Fruit fly (Drosophila melanogaster) whole organism, embryonic: ENCODE results near the gene trx.

Experiments
- Bgb ChIP-seq: fragments of 200-800 bp; sonication (Bioruptor generic); IDR thresholded peaks from 2 replicates; pipeline ENCODE4 v1.3.6; 2022; ENCODE audit warnings: missing biosample characterization, missing genetic modification characterization; ENCODE audit not compliant: partially characterized antibody
- CG1024 ChIP-seq: fragments of 200-800 bp; sonication (Bioruptor generic); IDR thresholded peaks from 2 replicates; pipeline ENCODE4 v1.3.6; 2022; ENCODE audit warnings: missing biosample characterization, missing genetic modification characterization
- CG10321 ChIP-seq: fragments of 200-800 bp; sonication (Bioruptor generic); IDR thresholded peaks from 2 replicates; pipeline ENCODE4 v1.3.6; 2022; ENCODE audit warnings: missing biosample characterization, missing genetic modification characterization
- CG11398 ChIP-seq: fragments of 200-800 bp; sonication (Bioruptor generic); optimal IDR thresholded peaks from 2 replicates; lab custom pipeline; 2016; ENCODE audit warnings: missing biosample characterization, missing genetic modification characterization
- CG12219 ChIP-seq: fragments of 200-800 bp; sonication (Bioruptor generic); optimal IDR thresholded peaks from 3 replicates; lab custom pipeline; 2018; ENCODE audit warnings: missing biosample characterization, mild to moderate bottlenecking, missing genetic modification characterization
- CG13296 ChIP-seq: fragments of 200-800 bp; sonication (Bioruptor generic); optimal IDR thresholded peaks from 3 replicates; lab custom pipeline; 2018; ENCODE audit warnings: missing biosample characterization, mild to moderate bottlenecking, missing genetic modification characterization
- CG13775 ChIP-seq: fragments of 200-800 bp; sonication (Bioruptor generic); optimal IDR thresholded peaks from 3 replicates; lab custom pipeline; 2017; ENCODE audit warnings: missing biosample characterization, mild to moderate bottlenecking, missing genetic modification characterization
- CG13894 ChIP-seq: fragments of 200-800 bp; sonication (Bioruptor generic); optimal IDR thresholded peaks from 3 replicates; lab custom pipeline; 2018; ENCODE audit warnings: missing biosample characterization, mild to moderate bottlenecking, missing genetic modification characterization, moderate library complexity
- CG1602 ChIP-seq: fragments of 200-800 bp; sonication (Bioruptor generic); optimal IDR thresholded peaks from 3 replicates; lab custom pipeline; 2016; ENCODE audit warnings: missing biosample characterization, missing genetic modification characterization
- CG16813 ChIP-seq: fragments of 200-800 bp; sonication (Bioruptor generic); IDR thresholded peaks from 3 replicates; pipeline ENCODE4 v1.3.6; 2022; ENCODE audit warnings: missing biosample characterization, missing genetic modification characterization; ENCODE audit not compliant: partially characterized antibody
- CG30431 ChIP-seq: fragments of 200-800 bp; sonication (Bioruptor generic); optimal IDR thresholded peaks from 2 replicates; lab custom pipeline; 2017; ENCODE audit warnings: missing biosample characterization, missing genetic modification characterization
- CG4328 ChIP-seq: fragments of 200-800 bp; sonication (Bioruptor generic); optimal IDR thresholded peaks from 3 replicates; lab custom pipeline; 2017; ENCODE audit warnings: missing biosample characterization, missing genetic modification reagents, missing genetic modification characterization
- CG5245 ChIP-seq: fragments of 200-800 bp; sonication (Bioruptor generic); optimal IDR thresholded peaks from 3 replicates; lab custom pipeline; 2016; ENCODE audit warnings: missing biosample characterization, missing genetic modification characterization
- CG6791 ChIP-seq: fragments of 200-800 bp; sonication (Bioruptor generic); IDR thresholded peaks from 3 replicates; pipeline ENCODE4 v1.3.6; 2022; ENCODE audit warnings: missing biosample characterization, missing genetic modification characterization; ENCODE audit not compliant: partially characterized antibody
- CG6854 ChIP-seq: fragments of 200-800 bp; sonication (Bioruptor generic); optimal IDR thresholded peaks from 3 replicates; lab custom pipeline; 2017; ENCODE audit warnings: missing biosample characterization, mild to moderate bottlenecking, missing genetic modification characterization
- CG7745 ChIP-seq: fragments of 200-800 bp; sonication (Bioruptor generic); optimal IDR thresholded peaks from 2 replicates; lab custom pipeline; 2018; ENCODE audit warnings: missing biosample characterization, mild to moderate bottlenecking, missing genetic modification characterization, moderate library complexity
- CG7928 ChIP-seq: fragments of 200-800 bp; sonication (Bioruptor generic); optimal IDR thresholded peaks from 2 replicates; lab custom pipeline; 2017; ENCODE audit warnings: missing biosample characterization, mild to moderate bottlenecking, missing genetic modification characterization
- CG8765 ChIP-seq: fragments of 200-800 bp; sonication (Bioruptor generic); IDR thresholded peaks from 2 replicates; pipeline ENCODE4 v1.3.6; 2022; ENCODE audit warnings: missing biosample characterization, missing genetic modification characterization
- Chrac-16 ChIP-seq: fragments of 200-800 bp; sonication (Bioruptor generic); optimal IDR thresholded peaks from 3 replicates; lab custom pipeline; 2016; ENCODE audit warnings: missing biosample characterization, missing genetic modification characterization
- Dbx ChIP-seq: fragments of 200-800 bp; sonication (Bioruptor generic); IDR thresholded peaks from 3 replicates; pipeline ENCODE4 v1.3.6; 2022; ENCODE audit warnings: missing biosample characterization, missing genetic modification characterization
- Doc2 ChIP-seq: fragments of 200-800 bp; sonication (Bioruptor generic); IDR thresholded peaks from 2 replicates; pipeline ENCODE4 v1.3.6; 2022; ENCODE audit warnings: missing biosample characterization, missing genetic modification characterization
- Doc3 ChIP-seq: fragments of 200-800 bp; sonication (Bioruptor generic); IDR thresholded peaks from 3 replicates; pipeline ENCODE4 v1.3.6; 2022; ENCODE audit warnings: missing biosample characterization, missing genetic modification characterization; ENCODE audit not compliant: partially characterized antibody
- Dref ChIP-seq: fragments of 200-800 bp; sonication (Bioruptor generic); IDR thresholded peaks from 2 replicates; pipeline ENCODE4 v1.3.6; 2022; ENCODE audit warnings: missing biosample characterization, missing genetic modification characterization
- ERR ChIP-seq: fragments of 200-800 bp; sonication (Bioruptor generic); optimal IDR thresholded peaks from 2 replicates; lab custom pipeline; 2016; ENCODE audit warnings: missing biosample characterization, missing genetic modification characterization
- HLHmδ ChIP-seq: fragments of 200-800 bp; sonication (Bioruptor generic); optimal IDR thresholded peaks from 2 replicates; lab custom pipeline; 2018; ENCODE audit warnings: missing biosample characterization, mild to moderate bottlenecking, missing genetic modification characterization, moderate library complexity
- HmgZ ChIP-seq: fragments of 200-800 bp; sonication (Bioruptor generic); optimal IDR thresholded peaks from 2 replicates; lab custom pipeline; 2018; ENCODE audit warnings: missing biosample characterization, mild to moderate bottlenecking, missing genetic modification characterization
- Hmr ChIP-seq: fragments of 200-800 bp; sonication (Bioruptor generic); optimal IDR thresholded peaks from 3 replicates; lab custom pipeline; 2017; ENCODE audit warnings: mild to moderate bottlenecking, missing biosample characterization, missing genetic modification reagents, missing genetic modification characterization
- Kr ChIP-seq: fragments of 200-800 bp; sonication (Bioruptor generic); optimal IDR thresholded peaks from 2 replicates; lab custom pipeline; 2017; ENCODE audit warnings: missing biosample characterization, mild to moderate bottlenecking, missing genetic modification characterization
- Lim3 ChIP-seq: fragments of 200-800 bp; sonication (Bioruptor generic); IDR thresholded peaks from 2 replicates; pipeline ENCODE4 v1.3.6; 2022; ENCODE audit warnings: missing biosample characterization, missing genetic modification characterization
- Mad ChIP-seq: fragments of 200-800 bp; sonication (Bioruptor generic); optimal IDR thresholded peaks from 2 replicates; lab custom pipeline; 2016; ENCODE audit warnings: missing biosample characterization, missing genetic modification characterization
- Nf-YB ChIP-seq: fragments of 200-800 bp; sonication (Bioruptor generic); optimal IDR thresholded peaks from 3 replicates; lab custom pipeline; 2019; ENCODE audit warnings: missing biosample characterization, mild to moderate bottlenecking, missing genetic modification characterization, moderate library complexity
- Ptx1 ChIP-seq: fragments of 200-800 bp; sonication (Bioruptor generic); IDR thresholded peaks from 2 replicates; pipeline ENCODE4 v1.3.6; 2022; ENCODE audit warnings: missing biosample characterization, missing genetic modification characterization
- ap ChIP-seq: fragments of 200-800 bp; sonication (Bioruptor generic); IDR thresholded peaks from 2 replicates; pipeline ENCODE4 v1.3.6; 2022; ENCODE audit warnings: missing biosample characterization, missing genetic modification characterization
- ara ChIP-seq: fragments of 200-800 bp; sonication (Bioruptor generic); IDR thresholded peaks from 2 replicates; pipeline ENCODE4 v1.3.6; 2022; ENCODE audit warnings: missing biosample characterization, missing genetic modification characterization
- ash1 ChIP-seq: fragments of 200-800 bp; sonication (Bioruptor generic); optimal IDR thresholded peaks from 2 replicates; lab custom pipeline; 2018; ENCODE audit warnings: missing biosample characterization, mild to moderate bottlenecking, missing genetic modification characterization
- cad ChIP-seq: fragments of >200 bp; optimal IDR thresholded peaks from 2 replicates; lab custom pipeline; 2017; ENCODE audit warnings: missing biosample characterization, missing genetic modification characterization
- dimm ChIP-seq: fragments of 200-800 bp; sonication (Bioruptor generic); IDR thresholded peaks from 2 replicates; pipeline ENCODE4 v1.3.6; 2022; ENCODE audit warnings: missing biosample characterization, missing genetic modification characterization
- dmrt11E ChIP-seq: fragments of 200-800 bp; sonication (Bioruptor generic); optimal IDR thresholded peaks from 3 replicates; lab custom pipeline; 2018; ENCODE audit warnings: missing biosample characterization, mild to moderate bottlenecking, missing genetic modification characterization, moderate library complexity
- dysf ChIP-seq: fragments of 200-800 bp; sonication (Bioruptor generic); IDR thresholded peaks from 3 replicates; pipeline ENCODE4 v1.3.6; 2022; ENCODE audit warnings: missing biosample characterization, missing genetic modification characterization
- emc ChIP-seq: fragments of 200-800 bp; sonication (Bioruptor generic); optimal IDR thresholded peaks from 2 replicates; lab custom pipeline; 2016; ENCODE audit warnings: missing biosample characterization, missing genetic modification characterization
- fu2 ChIP-seq: fragments of 200-800 bp; sonication (Bioruptor generic); optimal IDR thresholded peaks from 2 replicates; lab custom pipeline; 2016; ENCODE audit warnings: missing biosample characterization, missing genetic modification characterization
- jigr1 ChIP-seq: fragments of 200-800 bp; sonication (Bioruptor generic); IDR thresholded peaks from 3 replicates; pipeline ENCODE4 v1.3.6; 2022; ENCODE audit warnings: missing biosample characterization, missing genetic modification characterization
- kay ChIP-seq: fragments of 200-800 bp; sonication (Bioruptor generic); optimal IDR thresholded peaks from 2 replicates; lab custom pipeline; 2016; ENCODE audit warnings: missing biosample characterization, missing genetic modification characterization
- mld ChIP-seq: fragments of 200-800 bp; sonication (Bioruptor generic); IDR thresholded peaks from 3 replicates; pipeline ENCODE4 v1.3.6; 2022; ENCODE audit warnings: missing biosample characterization, missing genetic modification characterization; ENCODE audit not compliant: partially characterized antibody
- pfk ChIP-seq: fragments of 200-800 bp; sonication (Bioruptor generic); optimal IDR thresholded peaks from 2 replicates; lab custom pipeline; 2018; ENCODE audit warnings: missing biosample characterization, mild to moderate bottlenecking, missing genetic modification characterization, moderate library complexity
- pita ChIP-seq: fragments of 200-800 bp; sonication (Bioruptor generic); optimal IDR thresholded peaks from 2 replicates; lab custom pipeline; 2017; ENCODE audit warnings: missing biosample characterization, mild to moderate bottlenecking, missing genetic modification characterization
- sc ChIP-seq, 3 experiments: fragments of >200 bp in 2 of 3; fragments of 200-800 bp in 1 of 3; sonication (Bioruptor generic) in 1 of 3; optimal IDR thresholded peaks; 2 replicates in 2 of 3; 3 replicates in 1 of 3; lab custom pipeline; 2017; ENCODE audit warnings: mild to moderate bottlenecking in 1 of 3, missing biosample characterization in 1 of 3, missing genetic modification characterization in 1 of 3, missing genetic modification reagents in 1 of 3
- sim ChIP-seq: fragments of 200-800 bp; sonication (Bioruptor generic); IDR thresholded peaks from 2 replicates; pipeline ENCODE4 v1.3.6; 2022; ENCODE audit warnings: missing biosample characterization, missing genetic modification characterization
- tx ChIP-seq: fragments of 200-800 bp; sonication (Bioruptor generic); optimal IDR thresholded peaks from 2 replicates; lab custom pipeline; 2016; ENCODE audit warnings: missing biosample characterization, missing genetic modification characterization
- vfl ChIP-seq: fragments of 200-800 bp; sonication (Bioruptor generic); optimal IDR thresholded peaks from 2 replicates; lab custom pipeline; 2016; ENCODE audit warnings: missing biosample characterization, missing genetic modification characterization

trx gene

DNA sequence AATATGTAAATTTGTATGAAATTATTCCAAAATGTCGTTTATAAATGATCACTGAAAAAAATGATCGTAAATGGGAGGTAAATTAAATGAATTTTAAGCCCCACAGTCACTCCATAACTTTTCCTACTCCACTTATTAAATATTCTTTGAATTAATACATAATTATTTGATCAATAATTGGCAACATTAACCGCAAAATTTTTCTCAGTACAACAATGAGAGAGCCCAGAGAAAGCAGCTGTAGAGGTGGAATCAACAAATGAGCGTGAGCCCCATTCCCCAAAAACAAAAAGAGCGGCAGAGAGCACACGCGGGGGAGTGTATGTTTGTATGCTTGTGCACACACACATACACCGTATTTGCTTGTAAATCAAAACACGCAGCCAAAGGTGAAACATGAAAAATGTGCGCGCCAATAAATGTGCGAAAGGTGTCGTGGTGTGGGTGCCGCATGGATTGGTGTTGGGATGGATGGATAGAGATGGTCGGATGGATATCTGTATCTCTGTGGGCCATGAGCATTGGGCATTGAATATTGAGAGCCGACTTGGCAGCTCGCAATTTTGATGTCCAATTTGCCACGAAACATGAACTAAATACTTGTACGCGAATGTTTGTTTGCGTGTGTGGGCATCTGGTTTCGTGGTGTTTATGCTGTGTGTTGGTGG, 2.8 kb downstream of the trx start (continued):
- TF ChIP-seq Doc2 (GFP tag; lab: Robert Waterston, UW), result no peak
- peak; percentile 90 for TF ChIP-seq Nf-YB (GFP tag; lab: Kevin White, UChicago)
- peak; percentile 99 for TF ChIP-seq CG1602 (GFP tag; lab: Kevin White, UChicago)
- TF ChIP-seq Hmr (GFP tag; lab: Kevin White, UChicago), result peak; percentile 99
- TF ChIP-seq HmgZ, result peak; percentile 99
- no peak for TF ChIP-seq pfk (GFP tag; lab: Kevin White, UChicago)
- TF ChIP-seq dysf (GFP tag; lab: Robert Waterston, UW), result no peak
- TF ChIP-seq sim (GFP tag; lab: Robert Waterston, UW), result no peak
- TF ChIP-seq Bgb (GFP tag; lab: Robert Waterston, UW), result no peak
- TF ChIP-seq CG8765 (GFP tag; lab: Robert Waterston, UW), result no peak
- TF ChIP-seq CG13894, result peak; percentile 95
- TF ChIP-seq CG30431 (GFP tag; lab: Kevin White, UChicago), result peak; percentile 96
- peak; percentile 95 for TF ChIP-seq tx
- no peak for TF ChIP-seq Ptx1 (GFP tag; lab: Robert Waterston, UW)
- peak; percentile 98 for TF ChIP-seq CG13775 (GFP tag; lab: Kevin White, UChicago)
- no peak for TF ChIP-seq Lim3 (GFP tag; lab: Robert Waterston, UW)
- TF ChIP-seq CG6791, result no peak
- peak; percentile 83 for TF ChIP-seq CG7745 (tag; lab: Kevin White, UChicago)
- TF ChIP-seq CG16813, result no peak
- peak; percentile 94 for TF ChIP-seq fu2 (GFP tag; lab: Kevin White, UChicago)
- no peak for TF ChIP-seq pita
- peak; percentile 96 for TF ChIP-seq CG4328
- peak; percentile 83 for TF ChIP-seq CG11398 (GFP tag; lab: Kevin White, UChicago)
- TF ChIP-seq ara, result no peak
- TF ChIP-seq CG13296 (GFP tag; lab: Kevin White, UChicago), result peak; percentile 97
- TF ChIP-seq Doc3 (GFP tag; lab: Robert Waterston, UW), result no peak
- no peak for TF ChIP-seq sc (optimal IDR thresholded peaks at IDR 0.05; lab: Kevin White, UChicago)
- peak; percentile 98 for TF ChIP-seq sc (GFP tag; optimal IDR thresholded peaks at IDR 0.05; lab: Kevin White, UChicago)
- TF ChIP-seq ap (GFP tag; lab: Robert Waterston, UW), result no peak
- peak; percentile 96 for TF ChIP-seq kay (GFP tag; lab: Kevin White, UChicago)
- peak; percentile 98 for TF ChIP-seq CG5245
- peak; percentile 99 for TF ChIP-seq Chrac-16 (GFP tag; lab: Kevin White, UChicago)
- TF ChIP-seq emc (GFP tag; lab: Kevin White, UChicago), result peak; percentile 89
- TF ChIP-seq Dbx (GFP tag; lab: Robert Waterston, UW), result no peak
- no peak for TF ChIP-seq Kr (GFP tag; lab: Kevin White, UChicago)
- TF ChIP-seq dimm, result no peak
- no peak for TF ChIP-seq HLHmδ (GFP tag; lab: Kevin White, UChicago)
- peak; percentile 89 for TF ChIP-seq ERR (GFP tag; lab: Kevin White, UChicago)
- TF ChIP-seq Mad (GFP tag; lab: Kevin White, UChicago), result peak; percentile 97
- TF ChIP-seq cad (GFP tag; lab: Kevin White, UChicago), result no peak
- TF ChIP-seq CG7928 (GFP tag; lab: Kevin White, UChicago), result peak; percentile 83
- peak; percentile 98 for TF ChIP-seq CG12219 (GFP tag; lab: Kevin White, UChicago)
- no peak for TF ChIP-seq CG1024
- TF ChIP-seq CG6854, result peak; percentile 98
- peak; percentile 97 for TF ChIP-seq dmrt11E (tag; lab: Kevin White, UChicago)
- no peak for TF ChIP-seq CG10321 (GFP tag; lab: Robert Waterston, UW)
- peak; percentile 95 for TF ChIP-seq vfl (GFP tag; lab: Kevin White, UChicago)
- TF ChIP-seq mld (GFP tag; lab: Robert Waterston, UW), result no peak
- TF ChIP-seq Dref, result no peak
- TF ChIP-seq jigr1, result no peak
- TF ChIP-seq ash1 (GFP tag; lab: Kevin White, UChicago), result peak; percentile 71
